Worm (Caenorhabditis elegans) whole organism, young adult: ENCODE results near the gene cnep-1.

Source experiments
- attf-6 ChIP-seq: fragments of 200-800 bp; sonication (Bioruptor generic); IDR thresholded peaks from 2 replicates; pipeline ENCODE4 v1.3.6; 2022; ENCODE audit warnings: missing genetic modification reagents, missing genetic modification characterization, missing compliant biosample characterization
- ceh-79 ChIP-seq: sonication (generic microtip); optimal IDR thresholded peaks from 2 replicates; lab custom pipeline; 2017; ENCODE audit warnings: mild to moderate bottlenecking, missing genetic modification characterization, missing compliant biosample characterization
- gei-17 ChIP-seq: fragments of 200-800 bp; sonication (Bioruptor generic); optimal IDR thresholded peaks from 2 replicates; lab custom pipeline; 2018; ENCODE audit warnings: mild to moderate bottlenecking, missing genetic modification characterization, missing compliant biosample characterization
- rpc-1 ChIP-seq, 2 experiments: fragments of 150-350 bp in 1 of 2; sonication (generic microtip) in 1 of 2; optimal IDR thresholded peaks; 2 replicates each; lab custom pipeline; 2014 to 2018; ENCODE audit warnings: missing biosample characterization in 1 of 2, missing genetic modification characterization in 1 of 2, missing genetic modification reagents in 1 of 2, missing genotype in 1 of 2
- snpc-4 ChIP-seq, 5 experiments: fragments of 150-350 bp in 1 of 5; sonication (generic microtip) in 4 of 5; optimal IDR thresholded peaks; 2 replicates each; lab custom pipeline; 2014 to 2018; ENCODE audit warnings: missing genetic modification characterization in 5 of 5, missing biosample characterization in 3 of 5, antibody characterized with exemption in 2 of 5, mild to moderate bottlenecking in 2 of 5, missing compliant biosample characterization in 2 of 5, missing genotype in 2 of 5, moderate library complexity in 2 of 5, missing genetic modification reagents in 1 of 5

- no peak for TF ChIP-seq ceh-79 (tag; lab: Kevin White, UChicago)
- TF ChIP-seq rpc-1 (optimal IDR thresholded peaks at IDR 0.05; lab: Kevin White, UChicago): no peak
- no peak for TF ChIP-seq rpc-1 (tag; optimal IDR thresholded peaks at IDR 0.05; lab: Kevin White, UChicago)
- TF ChIP-seq gei-17 (GFP tag; lab: Kevin White, UChicago): no peak
- TF ChIP-seq attf-6: no peak
- no peak for TF ChIP-seq snpc-4 (GFP tag; optimal IDR thresholded peaks at IDR 0.05; lab: Kevin White, UChicago)
- no peak for TF ChIP-seq snpc-4 (tag; optimal IDR thresholded peaks at IDR 0.05; lab: Kevin White, UChicago)
Observed at ce11 chrII:7277257-7277656, 32.9 kb upstream of the cnep-1 start.
